Fruit fly (Drosophila melanogaster): ENCODE data around the gene CG33641.

dm6 chr2L:13510870-13511867 is 17.7 kb upstream of the CG33641 start:
- TF ChIP-seq Myc (optimal IDR thresholded peaks at IDR 0.05) = no peak
- no peak for TF ChIP-seq h (optimal IDR thresholded peaks at IDR 0.05)
- TF ChIP-seq psq (optimal IDR thresholded peaks at IDR 0.05) = no peak
- TF ChIP-seq Sin3A (optimal IDR thresholded peaks at IDR 0.05) = no peak
- TF ChIP-seq ttk (optimal IDR thresholded peaks at IDR 0.05) = no peak
- TF ChIP-seq insv (optimal IDR thresholded peaks at IDR 0.05) = no peak

All from Kc167 (cell line).